Fruit fly (Drosophila melanogaster) whole organism, embryonic: ENCODE measurements around the gene Rpn12.

Source experiments
- Awh ChIP-seq: fragments of 200-800 bp; sonication (Bioruptor generic); IDR thresholded peaks from 2 replicates; pipeline ENCODE4, ENCODE4 v1.3.6; 2022; ENCODE audit warnings: missing biosample characterization, missing genetic modification characterization
- Bdp1 ChIP-seq: fragments of 200-800 bp; sonication (Bioruptor generic); optimal IDR thresholded peaks from 3 replicates; lab custom pipeline; 2016; ENCODE audit warnings: missing biosample characterization, missing genetic modification characterization
- Bteb2 ChIP-seq: fragments of 200-800 bp; sonication (Bioruptor generic); optimal IDR thresholded peaks from 2 replicates; lab custom pipeline; 2016; ENCODE audit warnings: missing biosample characterization, missing genetic modification characterization
- CG1024 ChIP-seq: fragments of 200-800 bp; sonication (Bioruptor generic); IDR thresholded peaks from 2 replicates; pipeline ENCODE4 v1.3.6; 2022; ENCODE audit warnings: missing biosample characterization, missing genetic modification characterization
- CG10543 ChIP-seq: fragments of 200-800 bp; sonication (Bioruptor generic); optimal IDR thresholded peaks from 3 replicates; lab custom pipeline; 2017; ENCODE audit warnings: missing biosample characterization, mild to moderate bottlenecking, missing genetic modification characterization, moderate library complexity
- CG12155 ChIP-seq: fragments of 200-800 bp; sonication (Bioruptor generic); optimal IDR thresholded peaks from 3 replicates; lab custom pipeline; 2016; ENCODE audit warnings: missing biosample characterization, missing genetic modification characterization
- CG12942 ChIP-seq: fragments of 200-800 bp; sonication (Bioruptor generic); optimal IDR thresholded peaks from 3 replicates; lab custom pipeline; 2016; ENCODE audit warnings: missing biosample characterization, missing genetic modification characterization
- CG13123 ChIP-seq: fragments of 200-800 bp; sonication (Bioruptor generic); optimal IDR thresholded peaks from 2 replicates; lab custom pipeline; 2016; ENCODE audit warnings: missing biosample characterization, missing genetic modification characterization
- CG15011 ChIP-seq: fragments of 200-800 bp; sonication (Bioruptor generic); optimal IDR thresholded peaks from 3 replicates; lab custom pipeline; 2018; ENCODE audit warnings: missing biosample characterization, mild to moderate bottlenecking, missing genetic modification characterization
- CG15269 ChIP-seq: fragments of 200-800 bp; sonication (Bioruptor generic); optimal IDR thresholded peaks from 2 replicates; lab custom pipeline; 2018; ENCODE audit warnings: missing biosample characterization, mild to moderate bottlenecking, missing genetic modification characterization, moderate library complexity
- CG15514 ChIP-seq: fragments of 200-800 bp; sonication (Bioruptor generic); optimal IDR thresholded peaks from 3 replicates; lab custom pipeline; 2017; ENCODE audit warnings: missing biosample characterization, missing genetic modification characterization, mild to moderate bottlenecking, moderate library complexity, missing genetic modification reagents
- CG17385 ChIP-seq: fragments of 200-800 bp; sonication (Bioruptor generic); optimal IDR thresholded peaks from 3 replicates; lab custom pipeline; 2018; ENCODE audit warnings: missing biosample characterization, mild to moderate bottlenecking, missing genetic modification characterization
- CG2678 ChIP-seq: fragments of 200-800 bp; sonication (Bioruptor generic); optimal IDR thresholded peaks from 3 replicates; lab custom pipeline; 2019; ENCODE audit warnings: missing biosample characterization, mild to moderate bottlenecking, missing genetic modification characterization, moderate library complexity
- CG4360 ChIP-seq: fragments of 200-800 bp; sonication (Bioruptor generic); IDR thresholded peaks from 2 replicates; pipeline ENCODE4 v1.3.6; 2022; ENCODE audit warnings: missing biosample characterization, missing genetic modification characterization
- CG43689 ChIP-seq: fragments of 200-800 bp; sonication (Bioruptor generic); IDR thresholded peaks from 2 replicates; pipeline ENCODE4 v1.3.6; 2022; ENCODE audit warnings: missing biosample characterization, missing genetic modification characterization
- CG4854 ChIP-seq: fragments of 200-800 bp; sonication (Bioruptor generic); optimal IDR thresholded peaks from 2 replicates; lab custom pipeline; 2016; ENCODE audit warnings: missing biosample characterization, missing genetic modification characterization, inconsistent platforms
- CG5953 ChIP-seq: fragments of 200-800 bp; sonication (Bioruptor generic); IDR thresholded peaks from 2 replicates; pipeline ENCODE4 v1.3.6; 2022; ENCODE audit warnings: missing biosample characterization, missing genetic modification characterization
- CG6689 ChIP-seq: fragments of 200-800 bp; sonication (Bioruptor generic); IDR thresholded peaks from 2 replicates; pipeline ENCODE4 v1.3.6; 2022; ENCODE audit warnings: missing biosample characterization, missing genetic modification characterization
- CG9932 ChIP-seq: fragments of 200-800 bp; sonication (Bioruptor generic); IDR thresholded peaks from 2 replicates; pipeline ENCODE4 v1.3.6; 2022; ENCODE audit warnings: missing biosample characterization, missing genetic modification characterization
- Dbx ChIP-seq: fragments of 200-800 bp; sonication (Bioruptor generic); IDR thresholded peaks from 3 replicates; pipeline ENCODE4 v1.3.6; 2022; ENCODE audit warnings: missing biosample characterization, missing genetic modification characterization
- E2f2 ChIP-seq: fragments of 200-800 bp; sonication (Bioruptor generic); IDR thresholded peaks from 2 replicates; pipeline ENCODE4 v1.3.6; 2022; ENCODE audit warnings: missing biosample characterization, missing genetic modification characterization
- Eip74EF ChIP-seq, 2 experiments: fragments of 200-800 bp in 1 of 2; fragments of >200 bp in 1 of 2; sonication (Bioruptor generic) in 1 of 2; optimal IDR thresholded peaks; 2 replicates each; lab custom pipeline; 2017 to 2019; ENCODE audit warnings: missing biosample characterization in 2 of 2, missing genetic modification characterization in 2 of 2, mild to moderate bottlenecking in 1 of 2, moderate library complexity in 1 of 2
- GATAe ChIP-seq: fragments of 200-800 bp; sonication (Bioruptor generic); conservative IDR thresholded peaks from 2 replicates; pipeline ENCODE4 v1.3.6; 2022; ENCODE audit warnings: missing biosample characterization, missing genetic modification characterization
- Gsc ChIP-seq: fragments of 200-800 bp; sonication (Bioruptor generic); IDR thresholded peaks from 2 replicates; pipeline ENCODE4 v1.3.6; 2022; ENCODE audit warnings: missing biosample characterization, missing genetic modification characterization
- HmgZ ChIP-seq: fragments of 200-800 bp; sonication (Bioruptor generic); optimal IDR thresholded peaks from 2 replicates; lab custom pipeline; 2018; ENCODE audit warnings: missing biosample characterization, mild to moderate bottlenecking, missing genetic modification characterization
- Hmx ChIP-seq: fragments of 200-800 bp; sonication (Bioruptor generic); optimal IDR thresholded peaks from 2 replicates; lab custom pipeline; 2016; ENCODE audit warnings: missing biosample characterization, missing genetic modification characterization
- Hr39 ChIP-seq: fragments of >200 bp; optimal IDR thresholded peaks from 2 replicates; lab custom pipeline; 2017
- MBD-R2 ChIP-seq: fragments of 200-800 bp; sonication (Bioruptor generic); IDR thresholded peaks from 2 replicates; pipeline ENCODE4 v1.3.6; 2022; ENCODE audit warnings: missing biosample characterization, missing genetic modification characterization
- MESR4 ChIP-seq: fragments of 200-800 bp; sonication (Bioruptor generic); optimal IDR thresholded peaks from 2 replicates; lab custom pipeline; 2018; ENCODE audit warnings: missing biosample characterization, mild to moderate bottlenecking, missing genetic modification characterization, moderate library complexity
- Nf-YC ChIP-seq: fragments of 200-800 bp; optimal IDR thresholded peaks from 3 replicates; lab custom pipeline; 2019; ENCODE audit warnings: missing biosample characterization, mild to moderate bottlenecking, missing genetic modification characterization, moderate library complexity
- Sin3A ChIP-seq: fragments of >200 bp; optimal IDR thresholded peaks from 2 replicates; lab custom pipeline; 2018
- Ssrp ChIP-seq: fragments of 200-800 bp; sonication (Bioruptor generic); optimal IDR thresholded peaks from 2 replicates; lab custom pipeline; 2018; ENCODE audit warnings: missing biosample characterization, mild to moderate bottlenecking, missing genetic modification characterization, moderate library complexity
- Stat92E ChIP-seq, 3 experiments: fragments of >200 bp in 2 of 3; fragments of 200-800 bp in 1 of 3; sonication (Bioruptor generic) in 1 of 3; optimal IDR thresholded peaks; 2 replicates each; lab custom pipeline; 2017 to 2019; ENCODE audit warnings: missing biosample characterization in 3 of 3, missing genetic modification characterization in 3 of 3, mild to moderate bottlenecking in 1 of 3, moderate library complexity in 1 of 3
- bowl ChIP-seq: fragments of 200-800 bp; sonication (Bioruptor generic); IDR thresholded peaks from 2 replicates; pipeline ENCODE4 v1.3.6; 2022; ENCODE audit warnings: missing biosample characterization, missing genetic modification characterization
- bsh ChIP-seq, 2 experiments: fragments of 200-800 bp; sonication (Bioruptor generic); optimal IDR thresholded peaks; 2 replicates each; lab custom pipeline; 2017 to 2018; ENCODE audit warnings: mild to moderate bottlenecking in 2 of 2, missing biosample characterization in 2 of 2, missing genetic modification characterization in 2 of 2, moderate library complexity in 1 of 2
- chn ChIP-seq: fragments of 200-800 bp; sonication (Bioruptor generic); optimal IDR thresholded peaks from 2 replicates; lab custom pipeline; 2016; ENCODE audit warnings: missing biosample characterization, missing genetic modification characterization
- croc ChIP-seq: fragments of 200-800 bp; sonication (Bioruptor generic); conservative IDR thresholded peaks from 3 replicates; pipeline ENCODE4 v1.3.6; 2022; ENCODE audit warnings: missing biosample characterization, missing genetic modification characterization
- crp ChIP-seq, 2 experiments: fragments of 200-800 bp; sonication (Bioruptor generic); optimal IDR thresholded peaks; 2 replicates in 1 of 2; 3 replicates in 1 of 2; lab custom pipeline; 2017; ENCODE audit warnings: missing biosample characterization in 2 of 2, missing genetic modification characterization in 2 of 2, mild to moderate bottlenecking in 1 of 2, moderate library complexity in 1 of 2
- cwo ChIP-seq: fragments of 200-800 bp; sonication (Bioruptor generic); optimal IDR thresholded peaks from 3 replicates; lab custom pipeline; 2017; ENCODE audit warnings: missing biosample characterization, missing genetic modification characterization, mild to moderate bottlenecking, moderate library complexity, missing genetic modification reagents
- dan ChIP-seq: fragments of 200-800 bp; sonication (Bioruptor generic); IDR thresholded peaks from 2 replicates; pipeline ENCODE4 v1.3.6; 2022; ENCODE audit warnings: missing biosample characterization, missing genetic modification characterization
- hb ChIP-seq: fragments of 200-800 bp; sonication (Bioruptor generic); IDR thresholded peaks from 3 replicates; pipeline ENCODE4 v1.3.6; 2022; ENCODE audit warnings: missing biosample characterization, missing genetic modification characterization; ENCODE audit not compliant: partially characterized antibody
- hbn ChIP-seq: fragments of 200-800 bp; sonication (Bioruptor generic); IDR thresholded peaks from 2 replicates; pipeline ENCODE4 v1.3.6; 2022; ENCODE audit warnings: missing biosample characterization, missing genetic modification characterization; ENCODE audit not compliant: partially characterized antibody
- nerfin-1 ChIP-seq: fragments of 200-800 bp; sonication (Bioruptor generic); optimal IDR thresholded peaks from 3 replicates; lab custom pipeline; 2019; ENCODE audit warnings: missing biosample characterization, mild to moderate bottlenecking, missing genetic modification characterization, moderate library complexity
- odd ChIP-seq: fragments of 200-800 bp; sonication (Bioruptor generic); optimal IDR thresholded peaks from 2 replicates; lab custom pipeline; 2017; ENCODE audit warnings: missing biosample characterization, mild to moderate bottlenecking, missing genetic modification characterization
- org-1 ChIP-seq: fragments of 200-800 bp; sonication (Bioruptor generic); optimal IDR thresholded peaks from 2 replicates; lab custom pipeline; 2017; ENCODE audit warnings: missing biosample characterization, missing genetic modification characterization
- p53 ChIP-seq: fragments of 200-800 bp; sonication (Bioruptor generic); optimal IDR thresholded peaks from 2 replicates; lab custom pipeline; 2016; ENCODE audit warnings: missing biosample characterization, missing genetic modification characterization
- peb ChIP-seq: fragments of 200-800 bp; sonication (Bioruptor generic); IDR thresholded peaks from 2 replicates; pipeline ENCODE4 v1.3.6; 2022; ENCODE audit warnings: missing biosample characterization, missing genetic modification characterization
- row ChIP-seq: fragments of 200-800 bp; sonication (Bioruptor generic); IDR thresholded peaks from 3 replicates; pipeline ENCODE4 v1.3.6; 2022; ENCODE audit warnings: missing biosample characterization, missing genetic modification characterization
- sd ChIP-seq: fragments of 200-800 bp; sonication (Bioruptor generic); optimal IDR thresholded peaks from 3 replicates; lab custom pipeline; 2018; ENCODE audit warnings: missing biosample characterization, mild to moderate bottlenecking, missing genetic modification characterization, moderate library complexity
- sug ChIP-seq: fragments of 200-800 bp; optimal IDR thresholded peaks from 2 replicates; lab custom pipeline; 2019; ENCODE audit warnings: missing biosample characterization, mild to moderate bottlenecking, missing genetic modification characterization, moderate library complexity
- tgo ChIP-seq: fragments of 200-800 bp; sonication (Bioruptor generic); IDR thresholded peaks from 3 replicates; pipeline ENCODE4 v1.3.6; 2022; ENCODE audit warnings: missing biosample characterization, missing genetic modification characterization
- wdn ChIP-seq: fragments of 200-800 bp; sonication (Bioruptor generic); IDR thresholded peaks from 2 replicates; pipeline ENCODE4 v1.3.6; 2022; ENCODE audit warnings: missing biosample characterization, missing genetic modification characterization

The Rpn12 gene

DNA sequence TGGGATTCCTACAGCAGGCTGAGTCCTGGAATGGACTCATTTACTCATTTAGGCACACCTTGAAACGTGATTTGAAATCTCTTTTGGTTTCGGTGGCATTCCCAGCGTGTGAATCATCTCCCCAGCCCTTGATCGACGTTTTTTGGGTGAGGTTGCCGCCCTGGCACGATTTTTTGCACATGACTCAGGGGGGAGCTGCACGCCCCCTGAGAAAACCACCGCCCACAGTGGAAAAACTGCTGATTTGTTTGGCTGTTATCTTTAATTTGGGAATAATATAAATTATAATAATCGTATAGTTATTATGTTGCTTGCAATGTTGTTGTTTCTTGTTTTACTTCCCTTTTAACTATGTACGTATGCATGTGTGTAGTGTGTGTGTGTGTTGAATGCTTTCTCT, 30.1 kb downstream of the Rpn12 start (continued):
- TF ChIP-seq CG10543 (GFP tag; lab: Kevin White, UChicago) (peak; percentile 51), MESR4 (no peak), Sin3A (lab: Kevin White, UChicago) (no peak), Hmx (GFP tag; lab: Kevin White, UChicago) (no peak), row (peak; percentile 34; the same call in 2 of the 3 replicates), CG43689 (GFP tag; lab: Robert Waterston, UW) (no peak), CG17385 (peak; percentile 8), Gsc (no peak), sd (tag; lab: Kevin White, UChicago) (peak; percentile 94), CG4854 (no peak), MBD-R2 (GFP tag; lab: Robert Waterston, UW) (peak; percentile 25; the same call in 1 of the 2 replicates), bsh (GFP tag; optimal IDR thresholded peaks at IDR 0.05; lab: Kevin White, UChicago) (no peak), CG13123 (GFP tag; lab: Kevin White, UChicago) (no peak), nerfin-1 (no peak), CG1024 (GFP tag; lab: Robert Waterston, UW) (no peak), Bteb2 (GFP tag; lab: Kevin White, UChicago) (no peak), org-1 (GFP tag; lab: Kevin White, UChicago) (no peak), p53 (GFP tag; lab: Kevin White, UChicago) (no peak), croc (no peak), CG15011 (GFP tag; lab: Kevin White, UChicago) (no peak), sug (tag; lab: Kevin White, UChicago) (peak; percentile 71), Awh (no peak), CG12942 (GFP tag; lab: Kevin White, UChicago) (no peak), HmgZ (no peak), GATAe (GFP tag; lab: Robert Waterston, UW) (no peak), E2f2 (no peak), tgo (no peak), dan (no peak), peb (no peak), odd (GFP tag; lab: Kevin White, UChicago) (no peak), Stat92E (GFP tag; optimal IDR thresholded peaks at IDR 0.05; lab: Kevin White, UChicago) (no peak), bowl (GFP tag; lab: Robert Waterston, UW) (no peak), Dbx (peak; percentile 51; the same call in 1 of the 3 replicates), crp (GFP tag; optimal IDR thresholded peaks at IDR 0.05; lab: Kevin White, UChicago) (no peak), hbn (no peak), CG4360 (GFP tag; lab: Robert Waterston, UW) (no peak), CG9932 (GFP tag; lab: Robert Waterston, UW) (peak; percentile 57; the same call in 1 of the 2 replicates), Eip74EF (GFP tag; optimal IDR thresholded peaks at IDR 0.05; lab: Kevin White, UChicago) (no peak), CG12155 (GFP tag; lab: Kevin White, UChicago) (no peak), CG15514 (GFP tag; lab: Kevin White, UChicago) (peak; percentile 6), CG6689 (GFP tag; lab: Robert Waterston, UW) (no peak), hb (GFP tag; lab: Robert Waterston, UW) (no peak), Bdp1 (no peak), CG2678 (tag; lab: Kevin White, UChicago) (no peak), Ssrp (tag; lab: Kevin White, UChicago) (no peak), chn (GFP tag; lab: Kevin White, UChicago) (no peak), cwo (peak; percentile 25), Nf-YC (tag; lab: Kevin White, UChicago) (no peak), CG15269 (tag; lab: Kevin White, UChicago) (no peak), Hr39 (lab: Kevin White, UChicago) (no peak), wdn (GFP tag; lab: Robert Waterston, UW) (no peak), CG5953 (GFP tag; lab: Robert Waterston, UW) (no peak)
